Worm (Caenorhabditis elegans) whole organism, mixed stage, embryonic: ENCODE measurements around the gene cln-3.3.
"Not testable (repeated sequence)": the region's sequence is repeated elsewhere in the genome, so short reads cannot be mapped to it uniquely, and the experiment has no call there.

Experiments used
- ceh-43 ChIP-seq: fragments of 200-800 bp; sonication (Bioruptor generic); optimal IDR thresholded peaks from 2 replicates; lab custom pipeline; 2018; ENCODE audit warnings: mild to moderate bottlenecking, missing genetic modification characterization, moderate library complexity, missing compliant biosample characterization
- ces-1 ChIP-seq: fragments of 150-350 bp; optimal IDR thresholded peaks from 2 replicates; lab custom pipeline; 2014; ENCODE audit warnings: missing biosample characterization, missing genetic modification reagents, missing genetic modification characterization
- elt-1 ChIP-seq: sonication (generic microtip); optimal IDR thresholded peaks from 2 replicates; lab custom pipeline; 2017; ENCODE audit warnings: missing genetic modification characterization, mild to moderate bottlenecking, missing compliant biosample characterization, antibody characterized with exemption, moderate library complexity, borderline replicate concordance; ENCODE audit not compliant: insufficient read depth
- elt-3 ChIP-seq: fragments of 150-350 bp; optimal IDR thresholded peaks from 2 replicates; lab custom pipeline; 2014; ENCODE audit warnings: missing biosample characterization, missing genetic modification characterization
- flh-1 ChIP-seq: fragments of 200-800 bp; sonication (Bioruptor generic); optimal IDR thresholded peaks from 2 replicates; lab custom pipeline; 2018; ENCODE audit warnings: mild to moderate bottlenecking, missing genetic modification characterization, moderate library complexity, missing compliant biosample characterization
- lsy-2 ChIP-seq: fragments of 150-350 bp; optimal IDR thresholded peaks from 2 replicates; lab custom pipeline; 2014; ENCODE audit warnings: missing biosample characterization, missing genetic modification characterization
- nhr-12 ChIP-seq: fragments of 150-350 bp; optimal IDR thresholded peaks from 2 replicates; lab custom pipeline; 2014; ENCODE audit warnings: missing biosample characterization, missing genetic modification characterization
- nhr-28 ChIP-seq: fragments of 150-350 bp; optimal IDR thresholded peaks from 2 replicates; lab custom pipeline; 2014; ENCODE audit warnings: missing biosample characterization, missing genetic modification characterization
- nhr-76 ChIP-seq: sonication (generic microtip); optimal IDR thresholded peaks from 2 replicates; lab custom pipeline; 2017; ENCODE audit warnings: missing biosample characterization, missing genetic modification characterization
- pha-4 ChIP-seq: fragments of 150-350 bp; optimal IDR thresholded peaks from 2 replicates; lab custom pipeline; 2018; ENCODE audit warnings: missing biosample characterization, missing genetic modification reagents, missing genetic modification characterization
- snpc-4 ChIP-seq: fragments of 150-350 bp; optimal IDR thresholded peaks from 2 replicates; lab custom pipeline; 2014; ENCODE audit warnings: missing biosample characterization, missing genetic modification characterization
- ztf-11 ChIP-seq: fragments of 150-350 bp; optimal IDR thresholded peaks from 2 replicates; lab custom pipeline; 2014; ENCODE audit warnings: missing biosample characterization, missing genetic modification characterization

DNA sequence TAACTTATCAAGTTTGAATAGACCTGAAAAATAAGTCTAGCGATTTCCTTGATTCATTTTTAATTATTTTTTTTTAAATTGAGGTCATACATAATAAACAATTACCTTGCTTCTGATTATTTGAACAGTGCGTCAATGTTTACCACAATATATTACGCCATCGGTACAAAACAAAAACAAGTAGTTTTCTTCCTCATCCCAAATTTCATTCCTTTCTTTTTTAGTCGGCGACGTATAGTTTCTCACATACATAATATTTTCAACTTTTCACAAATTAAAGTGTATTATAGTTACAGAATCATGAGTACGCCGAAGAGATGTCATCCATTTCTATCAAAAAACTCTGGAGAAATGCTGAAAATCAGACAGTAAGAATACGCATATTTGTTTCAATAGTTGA, 43.4 kb downstream of the cln-3.3 start, which contains the start of gene droe-8:
- TF ChIP-seq ces-1 (GFP tag; lab: Kevin White, UChicago); ztf-11; elt-1; flh-1 (GFP tag; lab: Kevin White, UChicago); nhr-12 (tag; lab: Kevin White, UChicago); lsy-2 (tag; lab: Kevin White, UChicago); nhr-76; snpc-4; elt-3 (tag; lab: Kevin White, UChicago); pha-4 (tag; lab: Kevin White, UChicago); ceh-43 (GFP tag; lab: Kevin White, UChicago); nhr-28: not testable (repeated sequence)
